Worm (Caenorhabditis elegans) whole organism, young adult: Measurements from ENCODE around the gene suex-1.

ENCODE experiments used
- B0019.2 ChIP-seq: fragments of 200-800 bp; sonication (Bioruptor generic); conservative IDR thresholded peaks from 2 replicates; pipeline ENCODE4 v1.3.6; 2022; ENCODE audit warnings: missing genetic modification reagents, missing genetic modification characterization, missing compliant biosample characterization
- F22D6.2 ChIP-seq: sonication (generic microtip); optimal IDR thresholded peaks from 2 replicates; lab custom pipeline; 2016; ENCODE audit warnings: mild to moderate bottlenecking, missing genetic modification characterization, missing compliant biosample characterization
- F23B12.7 ChIP-seq: sonication (generic microtip); optimal IDR thresholded peaks from 2 replicates; lab custom pipeline; 2017; ENCODE audit warnings: missing genetic modification characterization, mild to moderate bottlenecking, missing compliant biosample characterization, antibody characterized with exemption, moderate library complexity; ENCODE audit not compliant: insufficient read depth
- F39B2.1 ChIP-seq: fragments of 200-800 bp; sonication (Bioruptor generic); IDR thresholded peaks from 2 replicates; pipeline ENCODE4 v1.3.6; 2022; ENCODE audit warnings: missing genetic modification reagents, missing genetic modification characterization, missing compliant biosample characterization
- ZK185.1 ChIP-seq: sonication (generic microtip); optimal IDR thresholded peaks from 2 replicates; lab custom pipeline; 2016; ENCODE audit warnings: mild to moderate bottlenecking, missing genetic modification characterization, missing compliant biosample characterization; ENCODE audit not compliant: poor library complexity, severe bottlenecking
- efl-1 ChIP-seq: fragments of 150-350 bp; optimal IDR thresholded peaks from 2 replicates; lab custom pipeline; 2014; ENCODE audit warnings: missing biosample characterization, missing genetic modification reagents, missing genetic modification characterization
- egl-18 ChIP-seq: fragments of 200-800 bp; sonication (Bioruptor generic); IDR thresholded peaks from 2 replicates; pipeline ENCODE4 v1.3.6; 2022; ENCODE audit warnings: missing genetic modification reagents, missing genetic modification characterization, missing compliant biosample characterization
- hmg-1.2 ChIP-seq: fragments of 200-800 bp; sonication (Bioruptor generic); IDR thresholded peaks from 2 replicates; pipeline ENCODE4 v1.3.6; 2022; ENCODE audit warnings: missing genetic modification reagents, missing genetic modification characterization, missing compliant biosample characterization
- lin-35 ChIP-seq, 3 experiments: fragments of 150-350 bp in 2 of 3; sonication (generic microtip) in 1 of 3; optimal IDR thresholded peaks; 2 replicates each; lab custom pipeline; 2014 to 2018; ENCODE audit warnings: missing biosample characterization in 3 of 3, missing genetic modification characterization in 3 of 3, missing genetic modification reagents in 3 of 3
- mcd-1 ChIP-seq: fragments of 200-800 bp; sonication (Bioruptor generic); IDR thresholded peaks from 2 replicates; pipeline ENCODE4 v1.3.6; 2022; ENCODE audit warnings: missing genetic modification reagents, missing genetic modification characterization, missing compliant biosample characterization
- sea-2 ChIP-seq: fragments of 200-800 bp; sonication (Bioruptor generic); IDR thresholded peaks from 2 replicates; pipeline ENCODE4 v1.3.6; 2022; ENCODE audit warnings: missing genetic modification characterization, missing compliant biosample characterization
- unc-130 ChIP-seq: sonication (generic microtip); optimal IDR thresholded peaks from 2 replicates; lab custom pipeline; 2016; ENCODE audit warnings: missing genetic modification reagents, missing genetic modification characterization, missing compliant biosample characterization

DNA sequence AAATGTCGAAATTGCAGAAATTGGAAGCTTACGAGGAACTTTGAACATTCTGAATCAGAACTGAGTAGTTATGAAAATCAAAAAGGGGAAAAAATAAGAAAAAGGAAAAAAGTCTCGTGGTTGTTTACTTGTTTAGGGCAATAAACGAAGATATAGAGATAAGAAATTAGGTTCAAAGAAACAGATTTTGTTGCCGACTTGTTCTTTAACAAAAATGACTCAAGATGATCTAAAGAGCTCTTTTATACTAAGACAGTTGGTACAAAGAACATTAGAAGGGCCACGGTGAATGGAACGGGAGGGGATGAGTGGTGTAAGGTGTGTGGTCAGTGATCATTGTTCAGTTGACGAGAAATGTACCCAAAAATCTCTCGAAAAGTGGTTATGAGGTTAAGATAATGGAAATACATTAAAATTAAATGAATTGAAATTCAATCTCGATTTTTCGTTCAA, 49.4 kb upstream of the suex-1 start, which contains the start of gene acdh-2:
- TF ChIP-seq egl-18 (GFP tag; lab: Robert Waterston, UW), result no peak
- TF ChIP-seq efl-1 (GFP tag; lab: Kevin White, UChicago), result no peak
- TF ChIP-seq unc-130 (GFP tag; lab: Kevin White, UChicago), result no peak
- TF ChIP-seq hmg-1.2 (GFP tag; lab: Robert Waterston, UW), result no peak
- TF ChIP-seq lin-35 (GFP tag; optimal IDR thresholded peaks at IDR 0.05; lab: Kevin White, UChicago), result no peak
- no peak for TF ChIP-seq ZK185.1 (tag; lab: Kevin White, UChicago)
- no peak for TF ChIP-seq B0019.2 (GFP tag; lab: Robert Waterston, UW)
- TF ChIP-seq mcd-1, result no peak
- no peak for TF ChIP-seq F39B2.1 (GFP tag; lab: Robert Waterston, UW)
- TF ChIP-seq sea-2 (GFP tag; lab: Robert Waterston, UW), result no peak
- no peak for TF ChIP-seq F22D6.2 (tag; lab: Kevin White, UChicago)
- TF ChIP-seq F23B12.7 (tag; lab: Kevin White, UChicago), result no peak
